Worm (Caenorhabditis elegans): Measurements from ENCODE around the gene mrps-18.C.

The mrps-18.C gene

DNA sequence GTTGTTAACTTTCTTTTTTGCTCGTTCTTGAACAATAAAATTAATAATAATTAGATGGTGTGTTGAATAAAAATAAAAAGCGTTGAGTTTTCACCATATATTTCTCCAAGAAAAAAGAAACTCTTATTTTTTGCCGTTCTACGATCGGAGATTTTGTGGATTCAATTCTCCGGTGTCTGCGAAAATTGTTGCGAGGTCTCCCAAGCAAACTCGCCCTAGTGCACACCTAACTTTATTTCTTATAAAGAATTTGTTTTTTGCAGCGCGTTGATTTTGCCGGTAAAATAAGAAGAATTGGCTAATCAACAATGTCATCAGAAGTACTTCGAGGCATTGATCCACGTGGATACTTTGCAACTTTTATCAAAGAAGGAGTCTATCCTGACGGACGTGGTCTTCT, 5.4 kb downstream of the mrps-18.C start, which contains the start of gene exos-8 (continued):
- TF ChIP-seq nhr-77 (tag; optimal IDR thresholded peaks at IDR 0.05) (peak; percentile 63), mep-1 (tag; optimal IDR thresholded peaks at IDR 0.05) (no peak), unc-62 (GFP tag; optimal IDR thresholded peaks at IDR 0.05) (no peak), mdl-1 (tag; optimal IDR thresholded peaks at IDR 0.05) (no peak), unc-30 (tag; optimal IDR thresholded peaks at IDR 0.05) (no peak), ceh-90 (tag; optimal IDR thresholded peaks at IDR 0.05) (no peak), nhr-71 (tag; optimal IDR thresholded peaks at IDR 0.05) (peak; percentile 69), hlh-17 (GFP tag; optimal IDR thresholded peaks at IDR 0.05; ENCODE audit: borderline replicate concordance) (no peak), zip-4 (GFP tag; optimal IDR thresholded peaks at IDR 0.05) (no peak), aha-1 (tag; optimal IDR thresholded peaks at IDR 0.05) (no peak), lir-3 (tag; optimal IDR thresholded peaks at IDR 0.05; ENCODE audit: poor library complexity) (peak; percentile 75), ceh-8 (GFP tag; optimal IDR thresholded peaks at IDR 0.05) (no peak), lin-14 (GFP tag; optimal IDR thresholded peaks at IDR 0.05) (peak; percentile 55), zag-1 (tag; optimal IDR thresholded peaks at IDR 0.05) (no peak), grh-1 (GFP tag; IDR thresholded peaks at IDR 0.05) (no peak), nhr-237 (tag; optimal IDR thresholded peaks at IDR 0.05) (no peak), fkh-4 (tag; optimal IDR thresholded peaks at IDR 0.05; ENCODE audit: borderline replicate concordance) (no peak), lin-13 (GFP tag; optimal IDR thresholded peaks at IDR 0.05) (peak; percentile 63), nhr-84 (tag; optimal IDR thresholded peaks at IDR 0.05) (no peak), unc-130 (tag; optimal IDR thresholded peaks at IDR 0.05) (peak; percentile 11), sup-37 (GFP tag; optimal IDR thresholded peaks at IDR 0.05) (no peak), rnt-1 (tag; optimal IDR thresholded peaks at IDR 0.05) (peak; percentile 89), C04F5.9 (tag; optimal IDR thresholded peaks at IDR 0.05) (no peak), nhr-11 (tag; optimal IDR thresholded peaks at IDR 0.05) (no peak), skn-1 (tag; optimal IDR thresholded peaks at IDR 0.05) (peak; percentile 6), fkh-8 (tag; optimal IDR thresholded peaks at IDR 0.05) (peak; percentile 58), nhr-20 (tag; optimal IDR thresholded peaks at IDR 0.05) (peak; percentile 65), elt-3 (tag; optimal IDR thresholded peaks at IDR 0.05) (peak in 1 of 6 experiments; percentile 55), unc-86 (tag; optimal IDR thresholded peaks at IDR 0.05) (no peak), nhr-12 (tag; optimal IDR thresholded peaks at IDR 0.05) (no peak), efl-3 (GFP tag; optimal IDR thresholded peaks at IDR 0.05) (no peak), ztf-11 (tag; optimal IDR thresholded peaks at IDR 0.05) (peak in 1 of 2 experiments; percentile 17), jun-1 (tag; optimal IDR thresholded peaks at IDR 0.05) (peak; percentile 13), ztf-4 (tag; optimal IDR thresholded peaks at IDR 0.05) (no peak), tbx-2 (tag; optimal IDR thresholded peaks at IDR 0.05) (peak; percentile 56), hlh-4 (tag; optimal IDR thresholded peaks at IDR 0.05) (no peak), nhr-90 (tag; optimal IDR thresholded peaks at IDR 0.05; ENCODE audit: poor library complexity) (peak; percentile 13), mef-2 (tag; optimal IDR thresholded peaks at IDR 0.05) (no peak), tlp-1 (tag; optimal IDR thresholded peaks at IDR 0.05) (no peak), ceh-88 (GFP tag; IDR thresholded peaks at IDR 0.05) (no peak)

ce11 chrII:6742614-6743013, 6.6 kb downstream of the mrps-18.C start, which contains the start of gene F41G3.6:
Gene F41G3.6, plus strand, starts transcription at chrII:6742914.
- TF ChIP-seq aha-1 (tag; optimal IDR thresholded peaks at IDR 0.05) (no peak), dpl-1 (GFP tag; optimal IDR thresholded peaks at IDR 0.05) (no peak), mab-9 (GFP tag; IDR thresholded peaks at IDR 0.05) (no peak), mep-1 (tag; optimal IDR thresholded peaks at IDR 0.05) (no peak), unc-86 (tag; optimal IDR thresholded peaks at IDR 0.05) (no peak), snu-23 (GFP tag; optimal IDR thresholded peaks at IDR 0.05) (no peak), sptf-1 (tag; optimal IDR thresholded peaks at IDR 0.05) (no peak), ceh-82 (tag; optimal IDR thresholded peaks at IDR 0.05) (no peak), nhr-20 (tag; optimal IDR thresholded peaks at IDR 0.05) (no peak), zip-4 (GFP tag; optimal IDR thresholded peaks at IDR 0.05) (no peak), unc-62 (GFP tag; optimal IDR thresholded peaks at IDR 0.05) (no peak), elt-3 (tag; optimal IDR thresholded peaks at IDR 0.05) (no peak), fkh-8 (tag; optimal IDR thresholded peaks at IDR 0.05) (no peak)
